Fruit fly (Drosophila melanogaster) whole organism, embryonic: Measurements from ENCODE around the gene Wdr62.

Experiments used
- BtbVII ChIP-seq: fragments of 200-800 bp; sonication (Bioruptor generic); optimal IDR thresholded peaks from 3 replicates; lab custom pipeline; 2017; ENCODE audit warnings: missing biosample characterization, mild to moderate bottlenecking, missing genetic modification characterization
- CG11085 ChIP-seq: fragments of 200-800 bp; sonication (Bioruptor generic); IDR thresholded peaks from 2 replicates; pipeline ENCODE4 v1.3.6; 2022; ENCODE audit warnings: missing biosample characterization, missing genetic modification characterization
- CG11695 ChIP-seq: fragments of 200-800 bp; sonication (Bioruptor generic); IDR thresholded peaks from 3 replicates; pipeline ENCODE4 v1.3.6; 2022; ENCODE audit warnings: missing biosample characterization, missing genetic modification characterization
- CG14667 ChIP-seq: fragments of 200-800 bp; sonication (Bioruptor generic); IDR thresholded peaks from 2 replicates; pipeline ENCODE4 v1.3.6; 2022; ENCODE audit warnings: missing biosample characterization, missing genetic modification characterization
- CG17328 ChIP-seq: fragments of 200-800 bp; sonication (Bioruptor generic); IDR thresholded peaks from 2 replicates; pipeline ENCODE4 v1.3.6; 2022; ENCODE audit warnings: missing biosample characterization, missing genetic modification characterization
- CG17359 ChIP-seq: fragments of 200-800 bp; sonication (Bioruptor generic); optimal IDR thresholded peaks from 3 replicates; lab custom pipeline; 2018; ENCODE audit warnings: missing biosample characterization, mild to moderate bottlenecking, missing genetic modification characterization, moderate library complexity
- CG18764 ChIP-seq: fragments of 200-800 bp; sonication (Bioruptor generic); optimal IDR thresholded peaks from 3 replicates; lab custom pipeline; 2016; ENCODE audit warnings: missing biosample characterization, missing genetic modification characterization
- CG3065 ChIP-seq: fragments of 200-800 bp; sonication (Bioruptor generic); optimal IDR thresholded peaks from 2 replicates; lab custom pipeline; 2016; ENCODE audit warnings: missing biosample characterization, missing genetic modification characterization
- CG31224 ChIP-seq: fragments of 200-800 bp; sonication (Bioruptor generic); IDR thresholded peaks from 2 replicates; pipeline ENCODE4 v1.3.6; 2022; ENCODE audit warnings: missing biosample characterization, missing genetic modification characterization
- CG31441 ChIP-seq: fragments of 200-800 bp; sonication (Bioruptor generic); IDR thresholded peaks from 2 replicates; pipeline ENCODE4 v1.3.6; 2022; ENCODE audit warnings: missing biosample characterization, missing genetic modification characterization
- CG3163 ChIP-seq: fragments of 200-800 bp; sonication (Bioruptor generic); optimal IDR thresholded peaks from 3 replicates; lab custom pipeline; 2016; ENCODE audit warnings: missing biosample characterization, missing genetic modification characterization
- CG32767 ChIP-seq: fragments of 200-800 bp; sonication (Bioruptor generic); IDR thresholded peaks from 2 replicates; pipeline ENCODE4 v1.3.6; 2022; ENCODE audit warnings: missing biosample characterization, missing genetic modification characterization
- CG5245 ChIP-seq: fragments of 200-800 bp; sonication (Bioruptor generic); optimal IDR thresholded peaks from 3 replicates; lab custom pipeline; 2016; ENCODE audit warnings: missing biosample characterization, missing genetic modification characterization
- CG6854 ChIP-seq: fragments of 200-800 bp; sonication (Bioruptor generic); optimal IDR thresholded peaks from 3 replicates; lab custom pipeline; 2017; ENCODE audit warnings: missing biosample characterization, mild to moderate bottlenecking, missing genetic modification characterization
- CG7786 ChIP-seq: fragments of 200-800 bp; sonication (Bioruptor generic); optimal IDR thresholded peaks from 2 replicates; lab custom pipeline; 2016; ENCODE audit warnings: missing biosample characterization, missing genetic modification characterization
- CG8924 ChIP-seq: fragments of 200-800 bp; optimal IDR thresholded peaks from 3 replicates; lab custom pipeline; 2019; ENCODE audit warnings: missing biosample characterization, mild to moderate bottlenecking, missing genetic modification characterization, moderate library complexity
- CG9876 ChIP-seq: fragments of 200-800 bp; sonication (Bioruptor generic); optimal IDR thresholded peaks from 2 replicates; lab custom pipeline; 2016; ENCODE audit warnings: missing biosample characterization, missing genetic modification characterization
- ERR ChIP-seq: fragments of 200-800 bp; sonication (Bioruptor generic); optimal IDR thresholded peaks from 2 replicates; lab custom pipeline; 2016; ENCODE audit warnings: missing biosample characterization, missing genetic modification characterization
- Elba2 ChIP-seq: fragments of 200-800 bp; sonication (Bioruptor generic); optimal IDR thresholded peaks from 3 replicates; lab custom pipeline; 2016; ENCODE audit warnings: missing biosample characterization, missing genetic modification characterization
- HmgD ChIP-seq: fragments of 200-800 bp; sonication (Bioruptor generic); optimal IDR thresholded peaks from 3 replicates; lab custom pipeline; 2016; ENCODE audit warnings: missing biosample characterization, missing genetic modification characterization
- Hmr ChIP-seq: fragments of 200-800 bp; sonication (Bioruptor generic); optimal IDR thresholded peaks from 3 replicates; lab custom pipeline; 2017; ENCODE audit warnings: mild to moderate bottlenecking, missing biosample characterization, missing genetic modification reagents, missing genetic modification characterization
- MESR4 ChIP-seq: fragments of 200-800 bp; sonication (Bioruptor generic); optimal IDR thresholded peaks from 2 replicates; lab custom pipeline; 2018; ENCODE audit warnings: missing biosample characterization, mild to moderate bottlenecking, missing genetic modification characterization, moderate library complexity
- NFAT ChIP-seq: fragments of 200-800 bp; sonication (Bioruptor generic); IDR thresholded peaks from 2 replicates; pipeline ENCODE4 v1.3.6; 2022; ENCODE audit warnings: missing biosample characterization, missing genetic modification characterization
- PHDP ChIP-seq: fragments of 200-800 bp; sonication (Bioruptor generic); optimal IDR thresholded peaks from 3 replicates; lab custom pipeline; 2018; ENCODE audit warnings: missing biosample characterization, mild to moderate bottlenecking, missing genetic modification characterization, moderate library complexity
- Rx ChIP-seq: fragments of 200-800 bp; sonication (Bioruptor generic); IDR thresholded peaks from 2 replicates; pipeline ENCODE4 v1.3.6; 2022; ENCODE audit warnings: missing biosample characterization, missing genetic modification characterization
- Sox100B ChIP-seq: fragments of 200-800 bp; sonication (Bioruptor generic); optimal IDR thresholded peaks from 3 replicates; lab custom pipeline; 2018; ENCODE audit warnings: missing biosample characterization, mild to moderate bottlenecking, missing genetic modification characterization
- Vsx1 ChIP-seq: fragments of 200-800 bp; sonication (Bioruptor generic); optimal IDR thresholded peaks from 2 replicates; lab custom pipeline; 2017; ENCODE audit warnings: missing biosample characterization, mild to moderate bottlenecking, missing genetic modification characterization, missing genetic modification reagents
- ab ChIP-seq: fragments of 200-800 bp; sonication (Bioruptor generic); optimal IDR thresholded peaks from 2 replicates; lab custom pipeline; 2016; ENCODE audit warnings: missing biosample characterization, missing genetic modification characterization
- dmrt11E ChIP-seq: fragments of 200-800 bp; sonication (Bioruptor generic); optimal IDR thresholded peaks from 3 replicates; lab custom pipeline; 2018; ENCODE audit warnings: missing biosample characterization, mild to moderate bottlenecking, missing genetic modification characterization, moderate library complexity
- dysf ChIP-seq: fragments of 200-800 bp; sonication (Bioruptor generic); IDR thresholded peaks from 3 replicates; pipeline ENCODE4 v1.3.6; 2022; ENCODE audit warnings: missing biosample characterization, missing genetic modification characterization
- fru ChIP-seq: fragments of >200 bp; optimal IDR thresholded peaks from 2 replicates; lab custom pipeline; 2017
- gt ChIP-seq: fragments of 200-800 bp; sonication (Bioruptor generic); IDR thresholded peaks from 2 replicates; pipeline ENCODE4 v1.3.6; 2022; ENCODE audit warnings: missing biosample characterization, missing genetic modification characterization
- hbn ChIP-seq: fragments of 200-800 bp; sonication (Bioruptor generic); IDR thresholded peaks from 2 replicates; pipeline ENCODE4 v1.3.6; 2022; ENCODE audit warnings: missing biosample characterization, missing genetic modification characterization; ENCODE audit not compliant: partially characterized antibody
- insv ChIP-seq, 2 experiments: fragments of 200-800 bp; sonication (Bioruptor generic); optimal IDR thresholded peaks; 3 replicates each; lab custom pipeline; 2016 to 2018; ENCODE audit warnings: missing biosample characterization in 2 of 2, missing genetic modification characterization in 2 of 2
- jigr1 ChIP-seq: fragments of 200-800 bp; sonication (Bioruptor generic); IDR thresholded peaks from 3 replicates; pipeline ENCODE4 v1.3.6; 2022; ENCODE audit warnings: missing biosample characterization, missing genetic modification characterization
- ken ChIP-seq: fragments of 200-800 bp; sonication (Bioruptor generic); IDR thresholded peaks from 3 replicates; pipeline ENCODE4 v1.3.6; 2022; ENCODE audit warnings: missing biosample characterization, missing genetic modification characterization
- knrl ChIP-seq: fragments of 200-800 bp; sonication (Bioruptor generic); IDR thresholded peaks from 3 replicates; pipeline ENCODE4 v1.3.6; 2022; ENCODE audit warnings: missing biosample characterization, missing genetic modification characterization; ENCODE audit not compliant: partially characterized antibody
- lbe ChIP-seq: fragments of 200-800 bp; sonication (Bioruptor generic); optimal IDR thresholded peaks from 2 replicates; lab custom pipeline; 2016; ENCODE audit warnings: missing biosample characterization, mild to moderate bottlenecking, missing genetic modification characterization
- nom ChIP-seq: fragments of 200-800 bp; sonication (Bioruptor generic); optimal IDR thresholded peaks from 2 replicates; lab custom pipeline; 2017; ENCODE audit warnings: missing biosample characterization, missing genetic modification characterization, mild to moderate bottlenecking, moderate library complexity, missing genetic modification reagents
- pnt ChIP-seq: fragments of 200-800 bp; sonication (Bioruptor generic); optimal IDR thresholded peaks from 3 replicates; lab custom pipeline; 2016; ENCODE audit warnings: missing biosample characterization, missing genetic modification characterization
- pzg ChIP-seq: fragments of 200-800 bp; sonication (Bioruptor generic); optimal IDR thresholded peaks from 3 replicates; lab custom pipeline; 2018; ENCODE audit warnings: missing biosample characterization, mild to moderate bottlenecking, missing genetic modification characterization, moderate library complexity
- sc ChIP-seq, 3 experiments: fragments of >200 bp in 2 of 3; fragments of 200-800 bp in 1 of 3; sonication (Bioruptor generic) in 1 of 3; optimal IDR thresholded peaks; 2 replicates in 2 of 3; 3 replicates in 1 of 3; lab custom pipeline; 2017; ENCODE audit warnings: mild to moderate bottlenecking in 1 of 3, missing biosample characterization in 1 of 3, missing genetic modification characterization in 1 of 3, missing genetic modification reagents in 1 of 3
- schlank ChIP-seq: fragments of 200-800 bp; sonication (Bioruptor generic); optimal IDR thresholded peaks from 2 replicates; lab custom pipeline; 2018; ENCODE audit warnings: missing biosample characterization, mild to moderate bottlenecking, missing genetic modification characterization
- sim ChIP-seq: fragments of 200-800 bp; sonication (Bioruptor generic); IDR thresholded peaks from 2 replicates; pipeline ENCODE4 v1.3.6; 2022; ENCODE audit warnings: missing biosample characterization, missing genetic modification characterization
- sisA ChIP-seq: fragments of 200-800 bp; sonication (Bioruptor generic); IDR thresholded peaks from 2 replicates; pipeline ENCODE4 v1.3.6; 2022; ENCODE audit warnings: missing biosample characterization, missing genetic modification characterization
- slbo ChIP-seq: fragments of 200-800 bp; sonication (Bioruptor generic); IDR thresholded peaks from 2 replicates; pipeline ENCODE4 v1.3.6; 2022; ENCODE audit warnings: missing biosample characterization, missing genetic modification characterization
- slou ChIP-seq: fragments of 200-800 bp; sonication (Bioruptor generic); optimal IDR thresholded peaks from 3 replicates; lab custom pipeline; 2016; ENCODE audit warnings: missing biosample characterization, missing genetic modification characterization
- sna ChIP-seq: fragments of 200-800 bp; sonication (Bioruptor generic); IDR thresholded peaks from 2 replicates; pipeline ENCODE4 v1.3.6; 2022; ENCODE audit warnings: missing biosample characterization, missing genetic modification characterization; ENCODE audit not compliant: partially characterized antibody
- ssp ChIP-seq: fragments of 200-800 bp; sonication (Bioruptor generic); IDR thresholded peaks from 2 replicates; pipeline ENCODE4 v1.3.6; 2022; ENCODE audit warnings: missing biosample characterization, missing genetic modification characterization
- tio ChIP-seq: fragments of 200-800 bp; sonication (Bioruptor generic); optimal IDR thresholded peaks from 2 replicates; lab custom pipeline; 2017; ENCODE audit warnings: missing biosample characterization, missing genetic modification characterization, inconsistent platforms
- ttk ChIP-seq: fragments of 200-800 bp; sonication (Bioruptor generic); IDR thresholded peaks from 2 replicates; pipeline ENCODE4 v2.1.2; 2022; ENCODE audit warnings: missing biosample characterization, missing genetic modification characterization

The Wdr62 gene

dm6 chr2L:1987434-1988191, 103.2 kb downstream of the Wdr62 start, which contains the start of gene Got2 (continued):
- TF ChIP-seq pzg (GFP tag; lab: Kevin White, UChicago) (peak; percentile 34), CG9876 (GFP tag; lab: Kevin White, UChicago) (no peak), sna (GFP tag; lab: Robert Waterston, UW) (peak; percentile 87), sc (optimal IDR thresholded peaks at IDR 0.05; lab: Kevin White, UChicago) (no peak), sc (GFP tag; optimal IDR thresholded peaks at IDR 0.05; lab: Kevin White, UChicago) (no peak), ken (GFP tag; lab: Robert Waterston, UW) (no peak), sim (no peak), tio (GFP tag; lab: Kevin White, UChicago) (no peak), CG6854 (peak; percentile 13), knrl (peak; percentile 85), CG18764 (GFP tag; lab: Kevin White, UChicago) (no peak), CG14667 (GFP tag; lab: Robert Waterston, UW) (no peak), CG31224 (GFP tag; lab: Robert Waterston, UW) (no peak), slou (GFP tag; lab: Kevin White, UChicago) (no peak), ttk (GFP tag; lab: Robert Waterston, UW) (no peak), Vsx1 (GFP tag; lab: Kevin White, UChicago) (no peak), insv (GFP tag; optimal IDR thresholded peaks at IDR 0.05; lab: Kevin White, UChicago) (no peak), dysf (peak; percentile 22; the same call in 1 of the 3 replicates), ssp (GFP tag; lab: Robert Waterston, UW) (no peak), CG17359 (tag; lab: Kevin White, UChicago) (no peak), CG32767 (no peak), lbe (no peak), CG3065 (no peak), fru (lab: Kevin White, UChicago) (no peak), HmgD (GFP tag; lab: Kevin White, UChicago) (no peak), gt (GFP tag; lab: Robert Waterston, UW) (no peak), CG31441 (GFP tag; lab: Robert Waterston, UW) (0 out of 2 replicates have a peak, but pooled peaks have one; percentile 34), BtbVII (no peak), sisA (GFP tag; lab: Robert Waterston, UW) (no peak), CG5245 (GFP tag; lab: Kevin White, UChicago) (no peak), Hmr (GFP tag; lab: Kevin White, UChicago) (peak; percentile 70), MESR4 (GFP tag; lab: Kevin White, UChicago) (no peak), CG11085 (GFP tag; lab: Robert Waterston, UW) (no peak), CG7786 (GFP tag; lab: Kevin White, UChicago) (peak; percentile 8), Elba2 (no peak), dmrt11E (tag; lab: Kevin White, UChicago) (no peak), schlank (tag; lab: Kevin White, UChicago) (no peak), CG17328 (GFP tag; lab: Robert Waterston, UW) (no peak), hbn (peak; percentile 79), Rx (GFP tag; lab: Robert Waterston, UW) (no peak), CG3163 (GFP tag; lab: Kevin White, UChicago) (no peak), CG11695 (no peak), NFAT (GFP tag; lab: Robert Waterston, UW) (no peak), slbo (GFP tag; lab: Robert Waterston, UW) (peak; percentile 57), Sox100B (GFP tag; lab: Kevin White, UChicago) (peak; percentile 47), PHDP (peak; percentile 10), pnt (GFP tag; lab: Kevin White, UChicago) (no peak), jigr1 (GFP tag; lab: Robert Waterston, UW) (no peak), CG8924 (tag; lab: Kevin White, UChicago) (peak; percentile 28), ab (GFP tag; lab: Kevin White, UChicago) (no peak), nom (GFP tag; lab: Kevin White, UChicago) (no peak), ERR (GFP tag; lab: Kevin White, UChicago) (peak; percentile 92)
